Worm (Caenorhabditis elegans): Measurements from ENCODE around the gene fnta-1.

Gene fnta-1

ce11 chrIV:192046-192445 lies 48.1 kb downstream of the fnta-1 start, which contains the start of gene Y38C1AA.12 (continued):
- TF ChIP-seq nhr-84 (tag; optimal IDR thresholded peaks at IDR 0.05) (no peak), aly-2 (tag; optimal IDR thresholded peaks at IDR 0.05) (no peak), ets-5 (GFP tag; IDR thresholded peaks at IDR 0.05) (no peak), dsc-1 (tag; optimal IDR thresholded peaks at IDR 0.05) (peak; percentile 93), nhr-19 (GFP tag; conservative IDR thresholded peaks at IDR 0.05) (peak; percentile 87), unc-130 (tag; optimal IDR thresholded peaks at IDR 0.05) (peak; percentile 62), ceh-90 (tag; optimal IDR thresholded peaks at IDR 0.05) (peak; percentile 95), pag-3 (tag; optimal IDR thresholded peaks at IDR 0.05; ENCODE audit: borderline replicate concordance, insufficient read depth) (no peak), ama-1 (optimal IDR thresholded peaks at IDR 0.05) (no peak), aha-1 (tag; optimal IDR thresholded peaks at IDR 0.05) (no peak), alr-1 (tag; optimal IDR thresholded peaks at IDR 0.05; ENCODE audit: borderline replicate concordance) (no peak), fkh-8 (tag; optimal IDR thresholded peaks at IDR 0.05) (peak; percentile 93), lir-3 (tag; optimal IDR thresholded peaks at IDR 0.05; ENCODE audit: poor library complexity) (peak; percentile 97), blmp-1 (tag; optimal IDR thresholded peaks at IDR 0.05) (peak; percentile 50), lin-35 (GFP tag; optimal IDR thresholded peaks at IDR 0.05) (peak; percentile 83 to 85), nhr-11 (tag; optimal IDR thresholded peaks at IDR 0.05) (peak; percentile 27), nhr-90 (tag; optimal IDR thresholded peaks at IDR 0.05; ENCODE audit: poor library complexity) (peak; percentile 95), tlp-1 (tag; optimal IDR thresholded peaks at IDR 0.05) (no peak), lin-13 (GFP tag; optimal IDR thresholded peaks at IDR 0.05) (peak; percentile 84), isw-1 (GFP tag; IDR thresholded peaks at IDR 0.05) (peak; percentile 79), lin-14 (GFP tag; optimal IDR thresholded peaks at IDR 0.05) (no peak), dpl-1 (GFP tag; optimal IDR thresholded peaks at IDR 0.05) (peak; percentile 59 to 79 (median 73)), ces-1 (GFP tag; optimal IDR thresholded peaks at IDR 0.05) (no peak), nhr-71 (tag; optimal IDR thresholded peaks at IDR 0.05) (peak; percentile 94), sup-37 (GFP tag; optimal IDR thresholded peaks at IDR 0.05) (peak; percentile 9), mep-1 (tag; optimal IDR thresholded peaks at IDR 0.05) (peak; percentile 89), snu-23 (GFP tag; optimal IDR thresholded peaks at IDR 0.05) (peak; percentile 91), fkh-10 (GFP tag; optimal IDR thresholded peaks at IDR 0.05) (peak; percentile 44), tbx-2 (tag; optimal IDR thresholded peaks at IDR 0.05) (peak; percentile 92), unc-86 (tag; optimal IDR thresholded peaks at IDR 0.05) (peak; percentile 81), egl-13 (tag; optimal IDR thresholded peaks at IDR 0.05) (peak; percentile 95), pax-3 (tag; optimal IDR thresholded peaks at IDR 0.05) (peak; percentile 92), hpl-2 (GFP tag; optimal IDR thresholded peaks at IDR 0.05) (no peak), ceh-82 (tag; optimal IDR thresholded peaks at IDR 0.05) (peak; percentile 78 to 88 (median 79)), rnt-1 (tag; optimal IDR thresholded peaks at IDR 0.05) (peak; percentile 99), fos-1 (tag; optimal IDR thresholded peaks at IDR 0.05) (peak; percentile 33), ztf-4 (tag; optimal IDR thresholded peaks at IDR 0.05) (peak; percentile 13), vab-15 (tag; optimal IDR thresholded peaks at IDR 0.05) (peak; percentile 79), unc-62 (GFP tag; optimal IDR thresholded peaks at IDR 0.05) (no peak), Y116A8C.19 (tag; optimal IDR thresholded peaks at IDR 0.05; ENCODE audit: borderline replicate concordance) (peak; percentile 83), fkh-4 (tag; optimal IDR thresholded peaks at IDR 0.05; ENCODE audit: borderline replicate concordance) (peak; percentile 96), swsn-7 (tag; optimal IDR thresholded peaks at IDR 0.05) (peak; percentile 89), irx-1 (tag; optimal IDR thresholded peaks at IDR 0.05) (peak; percentile 97), ztf-11 (tag; optimal IDR thresholded peaks at IDR 0.05) (peak in 1 of 2 experiments; percentile 97), ceh-88 (GFP tag; IDR thresholded peaks at IDR 0.05) (peak; percentile 75), lsy-2 (tag; optimal IDR thresholded peaks at IDR 0.05) (peak; percentile 84 to 88), F16B12.6 (tag; optimal IDR thresholded peaks at IDR 0.05) (peak; percentile 46), mef-2 (tag; optimal IDR thresholded peaks at IDR 0.05) (no peak), pqm-1 (tag; optimal IDR thresholded peaks at IDR 0.05) (no peak), nhr-47 (tag; optimal IDR thresholded peaks at IDR 0.05) (peak; percentile 94), snpc-4 (tag; optimal IDR thresholded peaks at IDR 0.05) (peak; percentile 60), nhr-237 (tag; optimal IDR thresholded peaks at IDR 0.05) (peak; percentile 33), egl-27 (tag; optimal IDR thresholded peaks at IDR 0.05) (no peak)

Data from whole organism, L1 larva.